ENCODE assay signal across 1 fruit fly cellular context in genomic region chr2L:17582994-17583393, dm6.
A peak's percentile ranks its signal among the peaks of the same experiment; 100 is the strongest.
TF ChIP-seq lines count a peak whose summit lies in the region.

No protein-coding gene starts in this region.

TF ChIP-seq in whole organism, embryonic, 481 proteins besides CTCF, POLR2A, EP300 and RAD21 (continued from another document and continues in another):
- TF ChIP-seq CG2120 (GFP tag; optimal IDR thresholded peaks at IDR 0.05; lab: Kevin White, UChicago) = peak; percentile 27
- TF ChIP-seq CG1602 (GFP tag; optimal IDR thresholded peaks at IDR 0.05; lab: Kevin White, UChicago) = peak; percentile 41
- peak; percentile 36 for TF ChIP-seq CG10366 (GFP tag; IDR thresholded peaks at IDR 0.05; lab: Robert Waterston, UW)
- peak; percentile 11 for TF ChIP-seq dm (GFP tag; optimal IDR thresholded peaks at IDR 0.05; lab: Kevin White, UChicago)
- TF ChIP-seq CG9727 (GFP tag; optimal IDR thresholded peaks at IDR 0.05; lab: Kevin White, UChicago) = peak; percentile 52
- no peak for TF ChIP-seq CG17802 (tag; optimal IDR thresholded peaks at IDR 0.05; lab: Kevin White, UChicago)
- TF ChIP-seq CG7786 (GFP tag; optimal IDR thresholded peaks at IDR 0.05; lab: Kevin White, UChicago) = peak; percentile 2
- TF ChIP-seq Hr51 (GFP tag; optimal IDR thresholded peaks at IDR 0.05; lab: Kevin White, UChicago) = peak in 1 of 2 experiments; percentile 52
- peak; percentile 16 for TF ChIP-seq Blimp-1 (GFP tag; optimal IDR thresholded peaks at IDR 0.05; lab: Kevin White, UChicago)
- no peak for TF ChIP-seq chn (GFP tag; optimal IDR thresholded peaks at IDR 0.05; lab: Kevin White, UChicago)
- TF ChIP-seq sens (GFP tag; lab: Kevin White, UChicago) = peak; percentile 74
- TF ChIP-seq repo (GFP tag; optimal IDR thresholded peaks at IDR 0.05; lab: Kevin White, UChicago) = no peak
- peak; percentile 37; the same call in 1 of the 3 replicates for TF ChIP-seq dysf (GFP tag; IDR thresholded peaks at IDR 0.05; lab: Robert Waterston, UW)
- no peak for TF ChIP-seq Dp (GFP tag; optimal IDR thresholded peaks at IDR 0.05; lab: Kevin White, UChicago)
- no peak for TF ChIP-seq CG31224 (GFP tag; IDR thresholded peaks at IDR 0.05; lab: Robert Waterston, UW)
- no peak for TF ChIP-seq CG3838 (GFP tag; optimal IDR thresholded peaks at IDR 0.05; lab: Kevin White, UChicago)
- no peak for TF ChIP-seq YL-1 (GFP tag; optimal IDR thresholded peaks at IDR 0.05; lab: Kevin White, UChicago)
- TF ChIP-seq CG12769 (tag; optimal IDR thresholded peaks at IDR 0.05; lab: Kevin White, UChicago) = peak; percentile 24
- peak; percentile 63 for TF ChIP-seq gsb-n (tag; optimal IDR thresholded peaks at IDR 0.05; lab: Kevin White, UChicago)
- no peak for TF ChIP-seq CG2199 (GFP tag; IDR thresholded peaks at IDR 0.05; lab: Robert Waterston, UW)
- no peak for TF ChIP-seq ssp (GFP tag; IDR thresholded peaks at IDR 0.05; lab: Robert Waterston, UW)
- TF ChIP-seq Pdp1 (GFP tag; optimal IDR thresholded peaks at IDR 0.05; lab: Kevin White, UChicago) = peak in 1 of 2 experiments; percentile 4
- 0 out of 2 replicates have a peak, but pooled peaks have one; percentile 8 for TF ChIP-seq CG14014 (GFP tag; IDR thresholded peaks at IDR 0.05; lab: Robert Waterston, UW)
- no peak for TF ChIP-seq fd102C (GFP tag; optimal IDR thresholded peaks at IDR 0.05; lab: Kevin White, UChicago)
- TF ChIP-seq Taf1 (GFP tag; IDR thresholded peaks at IDR 0.05; lab: Robert Waterston, UW) = no peak
- TF ChIP-seq CG2712 (tag; optimal IDR thresholded peaks at IDR 0.05; lab: Kevin White, UChicago) = peak; percentile 35
- peak; percentile 79 for TF ChIP-seq CG1603 (tag; optimal IDR thresholded peaks at IDR 0.05; lab: Kevin White, UChicago)
- peak; percentile 27 for TF ChIP-seq CG16815 (GFP tag; optimal IDR thresholded peaks at IDR 0.05; lab: Kevin White, UChicago)
- TF ChIP-seq CG30403 (GFP tag; optimal IDR thresholded peaks at IDR 0.05; lab: Kevin White, UChicago) = peak; percentile 37
- 0 out of 3 replicates have a peak, but pooled peaks have one; percentile 19 for TF ChIP-seq otp (GFP tag; IDR thresholded peaks at IDR 0.05; lab: Robert Waterston, UW)
- TF ChIP-seq CG18619 (GFP tag; optimal IDR thresholded peaks at IDR 0.05; lab: Kevin White, UChicago) = peak; percentile 18
- TF ChIP-seq HmgZ (tag; optimal IDR thresholded peaks at IDR 0.05; lab: Kevin White, UChicago) = peak; percentile 4
- TF ChIP-seq Antp (GFP tag; optimal IDR thresholded peaks at IDR 0.05; lab: Kevin White, UChicago) = peak; percentile 52
- TF ChIP-seq CG12155 (GFP tag; optimal IDR thresholded peaks at IDR 0.05; lab: Kevin White, UChicago) = peak; percentile 16
- TF ChIP-seq CG10274 (GFP tag; optimal IDR thresholded peaks at IDR 0.05; lab: Kevin White, UChicago) = no peak
- peak; percentile 32 for TF ChIP-seq CG15269 (tag; optimal IDR thresholded peaks at IDR 0.05; lab: Kevin White, UChicago)
- peak; percentile 28 for TF ChIP-seq fd96Cb (tag; optimal IDR thresholded peaks at IDR 0.05; lab: Kevin White, UChicago)
- TF ChIP-seq CG33557 (GFP tag; optimal IDR thresholded peaks at IDR 0.05; lab: Kevin White, UChicago) = peak; percentile 27
- no peak for TF ChIP-seq zen (tag; optimal IDR thresholded peaks at IDR 0.05; lab: Kevin White, UChicago)
- TF ChIP-seq CG7839 (tag; optimal IDR thresholded peaks at IDR 0.05; lab: Kevin White, UChicago) = peak; percentile 64
- TF ChIP-seq CG11504 (tag; optimal IDR thresholded peaks at IDR 0.05; lab: Kevin White, UChicago) = peak; percentile 59
- TF ChIP-seq CG4854 (GFP tag; optimal IDR thresholded peaks at IDR 0.05; lab: Kevin White, UChicago) = no peak
- TF ChIP-seq Abd-B (GFP tag; optimal IDR thresholded peaks at IDR 0.05; lab: Kevin White, UChicago) = peak; percentile 26
- no peak for TF ChIP-seq Kr (GFP tag; optimal IDR thresholded peaks at IDR 0.05; lab: Kevin White, UChicago)
- TF ChIP-seq CG8089 (GFP tag; optimal IDR thresholded peaks at IDR 0.05; lab: Kevin White, UChicago) = peak; percentile 51
- TF ChIP-seq Rfx (GFP tag; IDR thresholded peaks at IDR 0.05; lab: Robert Waterston, UW) = no peak
- no peak for TF ChIP-seq CG3995 (GFP tag; optimal IDR thresholded peaks at IDR 0.05; lab: Kevin White, UChicago)
- TF ChIP-seq prd (optimal IDR thresholded peaks at IDR 0.05; lab: Kevin White, UChicago) = no peak
- peak; percentile 37; the same call in 1 of the 3 replicates for TF ChIP-seq prd (GFP tag; IDR thresholded peaks at IDR 0.05; lab: Robert Waterston, UW)
- no peak for TF ChIP-seq sug (tag; optimal IDR thresholded peaks at IDR 0.05; lab: Kevin White, UChicago)
- TF ChIP-seq sc (optimal IDR thresholded peaks at IDR 0.05; lab: Kevin White, UChicago) = no peak
- TF ChIP-seq sc (GFP tag; optimal IDR thresholded peaks at IDR 0.05; lab: Kevin White, UChicago) = peak; percentile 36
- TF ChIP-seq CG15601 (tag; optimal IDR thresholded peaks at IDR 0.05; lab: Kevin White, UChicago) = peak; percentile 44
- TF ChIP-seq Xbp1 (GFP tag; optimal IDR thresholded peaks at IDR 0.05; lab: Kevin White, UChicago) = peak; percentile 50
- TF ChIP-seq CG4617 (GFP tag; optimal IDR thresholded peaks at IDR 0.05; lab: Kevin White, UChicago; ENCODE audit: borderline replicate concordance) = peak; percentile 6
- TF ChIP-seq CG1529 (GFP tag; optimal IDR thresholded peaks at IDR 0.05; lab: Kevin White, UChicago) = peak; percentile 49
- TF ChIP-seq ab (GFP tag; optimal IDR thresholded peaks at IDR 0.05; lab: Kevin White, UChicago) = no peak
- peak; percentile 19; the same call in 1 of the 2 replicates for TF ChIP-seq seq (GFP tag; IDR thresholded peaks at IDR 0.05; lab: Robert Waterston, UW)
- peak; percentile 18; the same call in 1 of the 2 replicates for TF ChIP-seq sob (GFP tag; IDR thresholded peaks at IDR 0.05; lab: Robert Waterston, UW)
- TF ChIP-seq CG10979 (tag; optimal IDR thresholded peaks at IDR 0.05; lab: Kevin White, UChicago) = peak; percentile 65
- TF ChIP-seq CG8944 (GFP tag; optimal IDR thresholded peaks at IDR 0.05; lab: Kevin White, UChicago) = peak; percentile 19
- TF ChIP-seq tx (GFP tag; optimal IDR thresholded peaks at IDR 0.05; lab: Kevin White, UChicago) = peak; percentile 6
- no peak for TF ChIP-seq CG2129 (GFP tag; IDR thresholded peaks at IDR 0.05; lab: Robert Waterston, UW; ENCODE audit: partially characterized antibody)
- TF ChIP-seq CG13424 (tag; optimal IDR thresholded peaks at IDR 0.05; lab: Kevin White, UChicago) = peak; percentile 52
- TF ChIP-seq NC2β (GFP tag; optimal IDR thresholded peaks at IDR 0.05; lab: Kevin White, UChicago) = peak; percentile 29
- TF ChIP-seq phol (tag; optimal IDR thresholded peaks at IDR 0.05; lab: Kevin White, UChicago) = peak; percentile 21
- TF ChIP-seq CG12659 (GFP tag; optimal IDR thresholded peaks at IDR 0.05; lab: Kevin White, UChicago) = peak; percentile 12
- TF ChIP-seq CoRest (tag; optimal IDR thresholded peaks at IDR 0.05; lab: Kevin White, UChicago) = peak; percentile 59
- TF ChIP-seq oc (tag; optimal IDR thresholded peaks at IDR 0.05; lab: Kevin White, UChicago) = peak; percentile 68
- no peak for TF ChIP-seq Adf1 (GFP tag; IDR thresholded peaks at IDR 0.05; lab: Robert Waterston, UW)
- no peak for TF ChIP-seq CG6765 (GFP tag; optimal IDR thresholded peaks at IDR 0.05; lab: Kevin White, UChicago)
- TF ChIP-seq row (GFP tag; IDR thresholded peaks at IDR 0.05; lab: Robert Waterston, UW) = peak; percentile 66
- TF ChIP-seq Side (GFP tag; optimal IDR thresholded peaks at IDR 0.05; lab: Kevin White, UChicago) = peak; percentile 40
- peak; percentile 55; the same call in 1 of the 2 replicates for TF ChIP-seq CG17328 (GFP tag; IDR thresholded peaks at IDR 0.05; lab: Robert Waterston, UW)
- peak; percentile 19 for TF ChIP-seq slp2 (GFP tag; optimal IDR thresholded peaks at IDR 0.05; lab: Kevin White, UChicago)
- peak; percentile 51 for TF ChIP-seq az2 (GFP tag; optimal IDR thresholded peaks at IDR 0.05; lab: Kevin White, UChicago)
- TF ChIP-seq gcm (GFP tag; optimal IDR thresholded peaks at IDR 0.05; lab: Kevin White, UChicago) = peak; percentile 54
- TF ChIP-seq so (GFP tag; IDR thresholded peaks at IDR 0.05; lab: Robert Waterston, UW) = no peak
- TF ChIP-seq Nf-YA (GFP tag; IDR thresholded peaks at IDR 0.05; lab: Robert Waterston, UW) = no peak
- peak; percentile 45 for TF ChIP-seq CG8924 (tag; optimal IDR thresholded peaks at IDR 0.05; lab: Kevin White, UChicago)
- TF ChIP-seq onecut (GFP tag; IDR thresholded peaks at IDR 0.05; lab: Robert Waterston, UW) = peak; percentile 22; the same call in 1 of the 2 replicates
- TF ChIP-seq bab2 (GFP tag; optimal IDR thresholded peaks at IDR 0.05; lab: Kevin White, UChicago) = peak; percentile 13
- TF ChIP-seq Nf-YC (tag; optimal IDR thresholded peaks at IDR 0.05; lab: Kevin White, UChicago) = no peak
- TF ChIP-seq Hr3 (GFP tag; optimal IDR thresholded peaks at IDR 0.05; lab: Kevin White, UChicago) = peak; percentile 40
- TF ChIP-seq Ravus (GFP tag; IDR thresholded peaks at IDR 0.05; lab: Robert Waterston, UW) = no peak
- peak; percentile 77 for TF ChIP-seq gem (tag; optimal IDR thresholded peaks at IDR 0.05; lab: Kevin White, UChicago)
- peak; percentile 0 for TF ChIP-seq CG14710 (tag; optimal IDR thresholded peaks at IDR 0.05; lab: Kevin White, UChicago)
- TF ChIP-seq Trl (optimal IDR thresholded peaks at IDR 0.05; lab: Kevin White, UChicago) = no peak
- peak; percentile 28 for TF ChIP-seq Trl (GFP tag; optimal IDR thresholded peaks at IDR 0.05; lab: Kevin White, UChicago)
- TF ChIP-seq tin (GFP tag; optimal IDR thresholded peaks at IDR 0.05; lab: Kevin White, UChicago) = peak; percentile 16
- TF ChIP-seq CG7556 (GFP tag; optimal IDR thresholded peaks at IDR 0.05; lab: Kevin White, UChicago) = peak; percentile 65
- peak; percentile 19 for TF ChIP-seq disco-r (GFP tag; optimal IDR thresholded peaks at IDR 0.05; lab: Kevin White, UChicago)
- no peak for TF ChIP-seq Dll (GFP tag; IDR thresholded peaks at IDR 0.05; lab: Robert Waterston, UW; ENCODE audit: partially characterized antibody)
- peak; percentile 22; the same call in 1 of the 3 replicates for TF ChIP-seq croc (GFP tag; conservative IDR thresholded peaks at IDR 0.05; lab: Robert Waterston, UW)
- no peak for TF ChIP-seq Atf6 (GFP tag; IDR thresholded peaks at IDR 0.05; lab: Robert Waterston, UW)
- TF ChIP-seq D19B (GFP tag; optimal IDR thresholded peaks at IDR 0.05; lab: Kevin White, UChicago) = no peak
- TF ChIP-seq CG16863 (GFP tag; optimal IDR thresholded peaks at IDR 0.05; lab: Kevin White, UChicago) = peak; percentile 43
- peak; percentile 59 for TF ChIP-seq vvl (GFP tag; IDR thresholded peaks at IDR 0.05; lab: Robert Waterston, UW)
- TF ChIP-seq shn (GFP tag; optimal IDR thresholded peaks at IDR 0.05; lab: Kevin White, UChicago) = no peak
- TF ChIP-seq dmrt99B (tag; optimal IDR thresholded peaks at IDR 0.05; lab: Kevin White, UChicago) = peak; percentile 54
- peak; percentile 10 for TF ChIP-seq CG4424 (GFP tag; optimal IDR thresholded peaks at IDR 0.05; lab: Kevin White, UChicago)
- no peak for TF ChIP-seq sr (GFP tag; IDR thresholded peaks at IDR 0.05; lab: Robert Waterston, UW)
- peak; percentile 28 for TF ChIP-seq CHES-1-like (GFP tag; optimal IDR thresholded peaks at IDR 0.05; lab: Kevin White, UChicago)
- TF ChIP-seq sens-2 (GFP tag; IDR thresholded peaks at IDR 0.05; lab: Robert Waterston, UW) = no peak
- no peak for TF ChIP-seq CG1233 (GFP tag; optimal IDR thresholded peaks at IDR 0.05; lab: Kevin White, UChicago)
- peak; percentile 38 for TF ChIP-seq Atf-2 (GFP tag; optimal IDR thresholded peaks at IDR 0.05; lab: Kevin White, UChicago)
- TF ChIP-seq CG12744 (GFP tag; optimal IDR thresholded peaks at IDR 0.05; lab: Kevin White, UChicago) = no peak
- TF ChIP-seq pb (GFP tag; optimal IDR thresholded peaks at IDR 0.05; lab: Kevin White, UChicago) = no peak
- no peak for TF ChIP-seq dati (GFP tag; IDR thresholded peaks at IDR 0.05; lab: Robert Waterston, UW)
- no peak for TF ChIP-seq CG6654 (GFP tag; optimal IDR thresholded peaks at IDR 0.05; lab: Kevin White, UChicago)
- peak; percentile 3 for TF ChIP-seq caup (GFP tag; optimal IDR thresholded peaks at IDR 0.05; lab: Kevin White, UChicago; ENCODE audit: severe bottlenecking)
- peak in 1 of 3 experiments; percentile 60 for TF ChIP-seq lola (GFP tag; optimal IDR thresholded peaks at IDR 0.05; lab: Kevin White, UChicago)
- TF ChIP-seq ttk (GFP tag; IDR thresholded peaks at IDR 0.05; lab: Robert Waterston, UW) = no peak
- TF ChIP-seq PHDP (tag; optimal IDR thresholded peaks at IDR 0.05; lab: Kevin White, UChicago) = peak; percentile 41
- TF ChIP-seq GATAe (GFP tag; conservative IDR thresholded peaks at IDR 0.05; lab: Robert Waterston, UW) = no peak
- TF ChIP-seq Sin3A (optimal IDR thresholded peaks at IDR 0.05; lab: Kevin White, UChicago) = no peak
- 0 out of 2 replicates have a peak, but pooled peaks have one; percentile 8 for TF ChIP-seq slbo (GFP tag; IDR thresholded peaks at IDR 0.05; lab: Robert Waterston, UW)
- no peak for TF ChIP-seq D (optimal IDR thresholded peaks at IDR 0.05; lab: Kevin White, UChicago)
- TF ChIP-seq D (GFP tag; optimal IDR thresholded peaks at IDR 0.05; lab: Kevin White, UChicago) = peak; percentile 56
- TF ChIP-seq Ptx1 (GFP tag; IDR thresholded peaks at IDR 0.05; lab: Robert Waterston, UW) = peak; percentile 47; the same call in 1 of the 2 replicates
- no peak for TF ChIP-seq gt (GFP tag; IDR thresholded peaks at IDR 0.05; lab: Robert Waterston, UW)
- TF ChIP-seq her (GFP tag; optimal IDR thresholded peaks at IDR 0.05; lab: Kevin White, UChicago) = peak; percentile 48
- no peak for TF ChIP-seq CG1024 (GFP tag; IDR thresholded peaks at IDR 0.05; lab: Robert Waterston, UW)
- peak; percentile 67 for TF ChIP-seq zfh1 (GFP tag; IDR thresholded peaks at IDR 0.05; lab: Robert Waterston, UW)
- TF ChIP-seq Fer1 (GFP tag; optimal IDR thresholded peaks at IDR 0.05; lab: Kevin White, UChicago) = no peak
- peak; percentile 32 for TF ChIP-seq CG2678 (tag; optimal IDR thresholded peaks at IDR 0.05; lab: Kevin White, UChicago)
- TF ChIP-seq CG10209 (GFP tag; optimal IDR thresholded peaks at IDR 0.05; lab: Kevin White, UChicago) = peak; percentile 42
- peak; percentile 74 for TF ChIP-seq dmrt11E (tag; optimal IDR thresholded peaks at IDR 0.05; lab: Kevin White, UChicago)
- TF ChIP-seq CG10267 (tag; optimal IDR thresholded peaks at IDR 0.05; lab: Kevin White, UChicago) = peak; percentile 22
- peak; percentile 23 for TF ChIP-seq CG18476 (GFP tag; optimal IDR thresholded peaks at IDR 0.05; lab: Kevin White, UChicago)
- TF ChIP-seq CG10959 (GFP tag; IDR thresholded peaks at IDR 0.05; lab: Robert Waterston, UW) = no peak
- TF ChIP-seq Chrac-16 (GFP tag; optimal IDR thresholded peaks at IDR 0.05; lab: Kevin White, UChicago) = peak; percentile 22
- peak; percentile 56 for TF ChIP-seq grau (tag; optimal IDR thresholded peaks at IDR 0.05; lab: Kevin White, UChicago)
